Fruit fly (Drosophila melanogaster) whole organism, embryonic: ENCODE results near the gene dsf.

Experiments used
- Antp ChIP-seq: fragments of 200-800 bp; sonication (Bioruptor generic); optimal IDR thresholded peaks from 3 replicates; lab custom pipeline; 2016; ENCODE audit warnings: missing biosample characterization, missing genetic modification characterization
- Awh ChIP-seq: fragments of 200-800 bp; sonication (Bioruptor generic); IDR thresholded peaks from 2 replicates; pipeline ENCODE4, ENCODE4 v1.3.6; 2022; ENCODE audit warnings: missing biosample characterization, missing genetic modification characterization
- Bgb ChIP-seq: fragments of 200-800 bp; sonication (Bioruptor generic); IDR thresholded peaks from 2 replicates; pipeline ENCODE4 v1.3.6; 2022; ENCODE audit warnings: missing biosample characterization, missing genetic modification characterization; ENCODE audit not compliant: partially characterized antibody
- CG10654 ChIP-seq: fragments of 200-800 bp; sonication (Bioruptor generic); optimal IDR thresholded peaks from 2 replicates; lab custom pipeline; 2016; ENCODE audit warnings: missing biosample characterization, missing genetic modification characterization
- CG12659 ChIP-seq: fragments of 200-800 bp; sonication (Bioruptor generic); optimal IDR thresholded peaks from 3 replicates; lab custom pipeline; 2017; ENCODE audit warnings: mild to moderate bottlenecking, missing biosample characterization, missing genetic modification reagents, missing genetic modification characterization
- CG15011 ChIP-seq: fragments of 200-800 bp; sonication (Bioruptor generic); optimal IDR thresholded peaks from 3 replicates; lab custom pipeline; 2018; ENCODE audit warnings: missing biosample characterization, mild to moderate bottlenecking, missing genetic modification characterization
- CG1832 ChIP-seq: fragments of 200-800 bp; sonication (Bioruptor generic); optimal IDR thresholded peaks from 2 replicates; lab custom pipeline; 2017; ENCODE audit warnings: missing biosample characterization, mild to moderate bottlenecking, missing genetic modification characterization, inconsistent platforms
- CG2678 ChIP-seq: fragments of 200-800 bp; sonication (Bioruptor generic); optimal IDR thresholded peaks from 3 replicates; lab custom pipeline; 2019; ENCODE audit warnings: missing biosample characterization, mild to moderate bottlenecking, missing genetic modification characterization, moderate library complexity
- CG2875 ChIP-seq: fragments of 200-800 bp; sonication (Bioruptor generic); optimal IDR thresholded peaks from 2 replicates; lab custom pipeline; 2017; ENCODE audit warnings: missing biosample characterization, mild to moderate bottlenecking, missing genetic modification characterization, missing genetic modification reagents
- CG31441 ChIP-seq: fragments of 200-800 bp; sonication (Bioruptor generic); IDR thresholded peaks from 2 replicates; pipeline ENCODE4 v1.3.6; 2022; ENCODE audit warnings: missing biosample characterization, missing genetic modification characterization
- CG33213 ChIP-seq: fragments of 200-800 bp; sonication (Bioruptor generic); optimal IDR thresholded peaks from 3 replicates; lab custom pipeline; 2016; ENCODE audit warnings: missing biosample characterization, missing genetic modification characterization
- CG3838 ChIP-seq: fragments of 200-800 bp; sonication (Bioruptor generic); optimal IDR thresholded peaks from 3 replicates; lab custom pipeline; 2016; ENCODE audit warnings: missing biosample characterization, missing genetic modification characterization
- CG7745 ChIP-seq: fragments of 200-800 bp; sonication (Bioruptor generic); optimal IDR thresholded peaks from 2 replicates; lab custom pipeline; 2018; ENCODE audit warnings: missing biosample characterization, mild to moderate bottlenecking, missing genetic modification characterization, moderate library complexity
- CG7928 ChIP-seq: fragments of 200-800 bp; sonication (Bioruptor generic); optimal IDR thresholded peaks from 2 replicates; lab custom pipeline; 2017; ENCODE audit warnings: missing biosample characterization, mild to moderate bottlenecking, missing genetic modification characterization
- CG8478 ChIP-seq: fragments of >200 bp; optimal IDR thresholded peaks from 2 replicates; lab custom pipeline; 2018
- CoRest ChIP-seq: fragments of 200-800 bp; sonication (Bioruptor generic); optimal IDR thresholded peaks from 3 replicates; lab custom pipeline; 2018; ENCODE audit warnings: missing biosample characterization, mild to moderate bottlenecking, missing genetic modification characterization, moderate library complexity
- D19B ChIP-seq: fragments of 200-800 bp; sonication (Bioruptor generic); optimal IDR thresholded peaks from 2 replicates; lab custom pipeline; 2017; ENCODE audit warnings: missing biosample characterization, mild to moderate bottlenecking, missing genetic modification characterization
- Ets97D ChIP-seq: fragments of 200-800 bp; sonication (Bioruptor generic); optimal IDR thresholded peaks from 3 replicates; lab custom pipeline; 2016; ENCODE audit warnings: missing biosample characterization, missing genetic modification characterization
- Fer1 ChIP-seq: fragments of 200-800 bp; sonication (Bioruptor generic); optimal IDR thresholded peaks from 2 replicates; lab custom pipeline; 2017; ENCODE audit warnings: missing biosample characterization, mild to moderate bottlenecking, missing genetic modification characterization
- Jarid2 ChIP-seq: fragments of 200-800 bp; sonication (Bioruptor generic); optimal IDR thresholded peaks from 3 replicates; lab custom pipeline; 2017; ENCODE audit warnings: mild to moderate bottlenecking, missing biosample characterization, missing genetic modification reagents, missing genetic modification characterization
- Lhr ChIP-seq: fragments of 200-800 bp; sonication (Bioruptor generic); optimal IDR thresholded peaks from 3 replicates; lab custom pipeline; 2017; ENCODE audit warnings: mild to moderate bottlenecking, missing biosample characterization, missing genetic modification reagents, missing genetic modification characterization
- Mad ChIP-seq: fragments of 200-800 bp; sonication (Bioruptor generic); optimal IDR thresholded peaks from 2 replicates; lab custom pipeline; 2016; ENCODE audit warnings: missing biosample characterization, missing genetic modification characterization
- Nf-YC ChIP-seq: fragments of 200-800 bp; optimal IDR thresholded peaks from 3 replicates; lab custom pipeline; 2019; ENCODE audit warnings: missing biosample characterization, mild to moderate bottlenecking, missing genetic modification characterization, moderate library complexity
- Poxn ChIP-seq: fragments of 200-800 bp; sonication (Bioruptor generic); IDR thresholded peaks from 2 replicates; pipeline ENCODE4 v1.3.6; 2022; ENCODE audit warnings: missing biosample characterization, missing genetic modification characterization
- Sry-δ ChIP-seq: fragments of 200-800 bp; sonication (Bioruptor generic); optimal IDR thresholded peaks from 2 replicates; lab custom pipeline; 2016; ENCODE audit warnings: missing biosample characterization, missing genetic modification characterization
- ab ChIP-seq: fragments of 200-800 bp; sonication (Bioruptor generic); optimal IDR thresholded peaks from 2 replicates; lab custom pipeline; 2016; ENCODE audit warnings: missing biosample characterization, missing genetic modification characterization
- bigmax ChIP-seq: fragments of 200-800 bp; sonication (Bioruptor generic); optimal IDR thresholded peaks from 2 replicates; lab custom pipeline; 2018; ENCODE audit warnings: missing biosample characterization, mild to moderate bottlenecking, missing genetic modification characterization
- chinmo ChIP-seq: fragments of 200-800 bp; sonication (Bioruptor generic); IDR thresholded peaks from 4 replicates; pipeline ENCODE4 v1.3.6; 2022; ENCODE audit warnings: missing biosample characterization, missing genetic modification characterization; ENCODE audit not compliant: partially characterized antibody
- dan ChIP-seq: fragments of 200-800 bp; sonication (Bioruptor generic); IDR thresholded peaks from 2 replicates; pipeline ENCODE4 v1.3.6; 2022; ENCODE audit warnings: missing biosample characterization, missing genetic modification characterization
- disco-r ChIP-seq: fragments of 200-800 bp; sonication (Bioruptor generic); optimal IDR thresholded peaks from 2 replicates; lab custom pipeline; 2016; ENCODE audit warnings: missing biosample characterization, missing genetic modification characterization
- gcm2 ChIP-seq: fragments of 200-800 bp; sonication (Bioruptor generic); optimal IDR thresholded peaks from 2 replicates; lab custom pipeline; 2016; ENCODE audit warnings: missing biosample characterization, missing genetic modification characterization
- grn ChIP-seq: fragments of 200-800 bp; sonication (Bioruptor generic); optimal IDR thresholded peaks from 3 replicates; lab custom pipeline; 2017; ENCODE audit warnings: missing biosample characterization, missing genetic modification characterization
- kni ChIP-seq: fragments of 200-800 bp; sonication (Bioruptor generic); optimal IDR thresholded peaks from 3 replicates; lab custom pipeline; 2017; ENCODE audit warnings: mild to moderate bottlenecking, missing biosample characterization, missing genetic modification reagents, missing genetic modification characterization
- knrl ChIP-seq: fragments of 200-800 bp; sonication (Bioruptor generic); IDR thresholded peaks from 3 replicates; pipeline ENCODE4 v1.3.6; 2022; ENCODE audit warnings: missing biosample characterization, missing genetic modification characterization; ENCODE audit not compliant: partially characterized antibody
- lmd ChIP-seq: fragments of 200-800 bp; sonication (Bioruptor generic); IDR thresholded peaks from 2 replicates; pipeline ENCODE4 v1.3.6; 2022; ENCODE audit warnings: missing biosample characterization, missing genetic modification characterization
- peb ChIP-seq: fragments of 200-800 bp; sonication (Bioruptor generic); IDR thresholded peaks from 2 replicates; pipeline ENCODE4 v1.3.6; 2022; ENCODE audit warnings: missing biosample characterization, missing genetic modification characterization
- pfk ChIP-seq: fragments of 200-800 bp; sonication (Bioruptor generic); optimal IDR thresholded peaks from 2 replicates; lab custom pipeline; 2018; ENCODE audit warnings: missing biosample characterization, mild to moderate bottlenecking, missing genetic modification characterization, moderate library complexity
- pros ChIP-seq: fragments of 200-800 bp; sonication (Bioruptor generic); optimal IDR thresholded peaks from 3 replicates; lab custom pipeline; 2019; ENCODE audit warnings: missing biosample characterization, mild to moderate bottlenecking, missing genetic modification characterization, moderate library complexity
- seq ChIP-seq: fragments of 200-800 bp; sonication (Bioruptor generic); IDR thresholded peaks from 2 replicates; pipeline ENCODE4 v1.3.6; 2022; ENCODE audit warnings: missing biosample characterization, missing genetic modification characterization
- ssp ChIP-seq: fragments of 200-800 bp; sonication (Bioruptor generic); IDR thresholded peaks from 2 replicates; pipeline ENCODE4 v1.3.6; 2022; ENCODE audit warnings: missing biosample characterization, missing genetic modification characterization
- toy ChIP-seq: fragments of 200-800 bp; sonication (Bioruptor generic); IDR thresholded peaks from 2 replicates; pipeline ENCODE4 v1.3.6; 2022; ENCODE audit warnings: missing biosample characterization, missing genetic modification characterization
- trem ChIP-seq: fragments of 200-800 bp; optimal IDR thresholded peaks from 3 replicates; lab custom pipeline; 2019; ENCODE audit warnings: missing biosample characterization, mild to moderate bottlenecking, missing genetic modification characterization, moderate library complexity
- vnd ChIP-seq: fragments of 200-800 bp; sonication (Bioruptor generic); IDR thresholded peaks from 3 replicates; pipeline ENCODE4 v1.3.6; 2022; ENCODE audit warnings: missing biosample characterization, missing genetic modification characterization; ENCODE audit not compliant: partially characterized antibody
- zen2 ChIP-seq: fragments of 200-800 bp; sonication (Bioruptor generic); IDR thresholded peaks from 3 replicates; pipeline ENCODE4 v1.3.6; 2022; ENCODE audit warnings: missing biosample characterization, missing genetic modification characterization; ENCODE audit not compliant: partially characterized antibody

The dsf gene

dm6 chr2L:5906893-5907850 lies 18.6 kb upstream of the dsf start, which contains the start of gene bchs (continued):
- TF ChIP-seq CG31441 (GFP tag; lab: Robert Waterston, UW) (no peak), CoRest (peak; percentile 65), CG15011 (GFP tag; lab: Kevin White, UChicago) (peak; percentile 93), grn (GFP tag; lab: Kevin White, UChicago) (peak; percentile 96), CG7928 (GFP tag; lab: Kevin White, UChicago) (peak; percentile 67), Lhr (GFP tag; lab: Kevin White, UChicago) (peak; percentile 87), trem (tag; lab: Kevin White, UChicago) (peak; percentile 26), pfk (GFP tag; lab: Kevin White, UChicago) (peak; percentile 78), pros (GFP tag; lab: Kevin White, UChicago) (peak; percentile 13), D19B (peak; percentile 58), Poxn (GFP tag; lab: Robert Waterston, UW) (no peak), Awh (GFP tag; lab: Robert Waterston, UW) (peak; percentile 96), Fer1 (GFP tag; lab: Kevin White, UChicago) (peak; percentile 96), lmd (GFP tag; lab: Robert Waterston, UW) (peak; percentile 34; the same call in 1 of the 2 replicates), Jarid2 (GFP tag; lab: Kevin White, UChicago) (peak; percentile 79), Ets97D (GFP tag; lab: Kevin White, UChicago) (peak; percentile 39)

- TF ChIP-seq Sry-δ (GFP tag; lab: Kevin White, UChicago) (no peak), pros (GFP tag; lab: Kevin White, UChicago) (no peak), kni (GFP tag; lab: Kevin White, UChicago) (no peak), ab (no peak), Antp (GFP tag; lab: Kevin White, UChicago) (no peak), zen2 (GFP tag; lab: Robert Waterston, UW) (no peak), CoRest (no peak), gcm2 (GFP tag; lab: Kevin White, UChicago) (no peak), Mad (no peak)
- TF ChIP-seq, all 482 proteins: peak for 0
Observed at dm6 chr2L:5910189-5910588, 15.5 kb upstream of the dsf start, which contains the start of gene CG14000. Gene CG14000, minus strand, starts transcription at chr2L:5910289.

dm6 chr2L:5923603-5924138 lies 2.1 kb upstream of the dsf start, which contains the start of gene CG9016:
Gene CG9016, minus strand, starts transcription at chr2L:5923653.
- TF ChIP-seq CG2678, result no peak
- 0 out of 4 replicates have a peak, but pooled peaks have one; percentile 75 for TF ChIP-seq chinmo (GFP tag; lab: Robert Waterston, UW)
- TF ChIP-seq CG3838 (GFP tag; lab: Kevin White, UChicago), result no peak
- TF ChIP-seq vnd (GFP tag; lab: Robert Waterston, UW), result no peak
- no peak for TF ChIP-seq CG10654 (GFP tag; lab: Kevin White, UChicago)
- peak; percentile 79 for TF ChIP-seq CG8478 (lab: Kevin White, UChicago)
- TF ChIP-seq Jarid2 (GFP tag; lab: Kevin White, UChicago), result peak; percentile 25
- TF ChIP-seq CG7745 (tag; lab: Kevin White, UChicago), result no peak
- TF ChIP-seq ssp (GFP tag; lab: Robert Waterston, UW), result no peak
- TF ChIP-seq peb, result no peak
- peak; percentile 66 for TF ChIP-seq CG1832 (GFP tag; lab: Kevin White, UChicago)
- 0 out of 2 replicates have a peak, but pooled peaks have one; percentile 28 for TF ChIP-seq toy (GFP tag; lab: Robert Waterston, UW)
- TF ChIP-seq Nf-YC (tag; lab: Kevin White, UChicago), result peak; percentile 97
- no peak for TF ChIP-seq bigmax (GFP tag; lab: Kevin White, UChicago)
- 0 out of 3 replicates have a peak, but pooled peaks have one; percentile 24 for TF ChIP-seq knrl (GFP tag; lab: Robert Waterston, UW)
- no peak for TF ChIP-seq CG12659 (GFP tag; lab: Kevin White, UChicago)
- no peak for TF ChIP-seq Antp (GFP tag; lab: Kevin White, UChicago)
- TF ChIP-seq seq (GFP tag; lab: Robert Waterston, UW), result peak; percentile 87
- TF ChIP-seq dan (GFP tag; lab: Robert Waterston, UW), result no peak
- TF ChIP-seq Bgb (GFP tag; lab: Robert Waterston, UW), result peak; percentile 19; the same call in 1 of the 2 replicates
- TF ChIP-seq CG33213, result no peak
- no peak for TF ChIP-seq CG2875 (GFP tag; lab: Kevin White, UChicago)
- TF ChIP-seq Mad, result no peak
- no peak for TF ChIP-seq disco-r
